Fruit fly (Drosophila melanogaster) whole organism, embryonic: ENCODE measurements around the gene CG10333.

Source experiments
- Blimp-1 ChIP-seq: fragments of 200-800 bp; sonication (Bioruptor generic); optimal IDR thresholded peaks from 3 replicates; lab custom pipeline; 2018; ENCODE audit warnings: missing biosample characterization, missing genetic modification characterization, mild to moderate bottlenecking, moderate library complexity, missing genetic modification reagents
- Bteb2 ChIP-seq: fragments of 200-800 bp; sonication (Bioruptor generic); optimal IDR thresholded peaks from 2 replicates; lab custom pipeline; 2016; ENCODE audit warnings: missing biosample characterization, missing genetic modification characterization
- CG10462 ChIP-seq: fragments of 200-800 bp; sonication (Bioruptor generic); optimal IDR thresholded peaks from 2 replicates; lab custom pipeline; 2016; ENCODE audit warnings: missing biosample characterization, missing genetic modification characterization
- CG10654 ChIP-seq: fragments of 200-800 bp; sonication (Bioruptor generic); optimal IDR thresholded peaks from 2 replicates; lab custom pipeline; 2016; ENCODE audit warnings: missing biosample characterization, missing genetic modification characterization
- CG10959 ChIP-seq: fragments of 200-800 bp; sonication (Bioruptor generic); IDR thresholded peaks from 2 replicates; pipeline ENCODE4 v1.3.6; 2022; ENCODE audit warnings: missing biosample characterization, missing genetic modification characterization
- CG1233 ChIP-seq: fragments of 200-800 bp; sonication (Bioruptor generic); optimal IDR thresholded peaks from 4 replicates; lab custom pipeline; 2018; ENCODE audit warnings: missing biosample characterization, mild to moderate bottlenecking, missing genetic modification characterization
- CG14441 ChIP-seq: fragments of 200-800 bp; sonication (Bioruptor generic); IDR thresholded peaks from 2 replicates; pipeline ENCODE4 v1.3.6; 2022; ENCODE audit warnings: missing biosample characterization, missing genetic modification characterization
- CG15269 ChIP-seq: fragments of 200-800 bp; sonication (Bioruptor generic); optimal IDR thresholded peaks from 2 replicates; lab custom pipeline; 2018; ENCODE audit warnings: missing biosample characterization, mild to moderate bottlenecking, missing genetic modification characterization, moderate library complexity
- CG17385 ChIP-seq: fragments of 200-800 bp; sonication (Bioruptor generic); optimal IDR thresholded peaks from 3 replicates; lab custom pipeline; 2018; ENCODE audit warnings: missing biosample characterization, mild to moderate bottlenecking, missing genetic modification characterization
- CG18764 ChIP-seq: fragments of 200-800 bp; sonication (Bioruptor generic); optimal IDR thresholded peaks from 3 replicates; lab custom pipeline; 2016; ENCODE audit warnings: missing biosample characterization, missing genetic modification characterization
- CG2202 ChIP-seq: fragments of 200-800 bp; sonication (Bioruptor generic); optimal IDR thresholded peaks from 2 replicates; lab custom pipeline; 2018; ENCODE audit warnings: missing biosample characterization, mild to moderate bottlenecking, missing genetic modification characterization
- CG42726 ChIP-seq: fragments of 200-800 bp; sonication (Bioruptor generic); IDR thresholded peaks from 2 replicates; pipeline ENCODE4 v1.3.6; 2022; ENCODE audit warnings: missing biosample characterization, missing genetic modification characterization; ENCODE audit not compliant: partially characterized antibody
- CG4360 ChIP-seq: fragments of 200-800 bp; sonication (Bioruptor generic); IDR thresholded peaks from 2 replicates; pipeline ENCODE4 v1.3.6; 2022; ENCODE audit warnings: missing biosample characterization, missing genetic modification characterization
- CG4404 ChIP-seq: fragments of 200-800 bp; sonication (Bioruptor generic); IDR thresholded peaks from 2 replicates; pipeline ENCODE4 v1.3.6; 2022; ENCODE audit warnings: missing biosample characterization, missing genetic modification characterization
- CG4424 ChIP-seq: fragments of 200-800 bp; sonication (Bioruptor generic); optimal IDR thresholded peaks from 3 replicates; lab custom pipeline; 2016; ENCODE audit warnings: missing biosample characterization, missing genetic modification characterization
- CG6175 ChIP-seq: fragments of 200-800 bp; sonication (Bioruptor generic); IDR thresholded peaks from 3 replicates; pipeline ENCODE4 v1.3.6; 2022; ENCODE audit warnings: missing biosample characterization, missing genetic modification characterization
- CG6813 ChIP-seq: fragments of 200-800 bp; sonication (Bioruptor generic); optimal IDR thresholded peaks from 2 replicates; lab custom pipeline; 2017; ENCODE audit warnings: missing biosample characterization, missing genetic modification characterization, mild to moderate bottlenecking, moderate library complexity, missing genetic modification reagents
- CG7372 ChIP-seq: fragments of 200-800 bp; sonication (Bioruptor generic); IDR thresholded peaks from 2 replicates; pipeline ENCODE4 v1.3.6; 2022; ENCODE audit warnings: missing biosample characterization, missing genetic modification characterization
- CG8281 ChIP-seq: fragments of 200-800 bp; sonication (Bioruptor generic); optimal IDR thresholded peaks from 2 replicates; lab custom pipeline; 2018; ENCODE audit warnings: missing biosample characterization, mild to moderate bottlenecking, missing genetic modification characterization, moderate library complexity
- CG9215 ChIP-seq: fragments of 200-800 bp; sonication (Bioruptor generic); IDR thresholded peaks from 2 replicates; pipeline ENCODE4 v1.3.6; 2022; ENCODE audit warnings: missing biosample characterization, missing genetic modification characterization
- CG9727 ChIP-seq: fragments of 200-800 bp; sonication (Bioruptor generic); optimal IDR thresholded peaks from 3 replicates; lab custom pipeline; 2017; ENCODE audit warnings: missing biosample characterization, mild to moderate bottlenecking, missing genetic modification characterization
- Dp ChIP-seq: fragments of 200-800 bp; sonication (Bioruptor generic); optimal IDR thresholded peaks from 2 replicates; lab custom pipeline; 2018; ENCODE audit warnings: missing biosample characterization, mild to moderate bottlenecking, missing genetic modification characterization, moderate library complexity
- Ets65A ChIP-seq: fragments of 200-800 bp; sonication (Bioruptor generic); peaks from one replicate; lab custom pipeline; 2016; ENCODE audit warnings: missing biosample characterization, missing genetic modification characterization
- Gug ChIP-seq: fragments of 200-800 bp; sonication (Bioruptor generic); IDR thresholded peaks from 4 replicates; pipeline ENCODE4 v1.3.6; 2022; ENCODE audit warnings: missing biosample characterization, missing genetic modification characterization
- HmgD ChIP-seq: fragments of 200-800 bp; sonication (Bioruptor generic); optimal IDR thresholded peaks from 3 replicates; lab custom pipeline; 2016; ENCODE audit warnings: missing biosample characterization, missing genetic modification characterization
- Lim3 ChIP-seq: fragments of 200-800 bp; sonication (Bioruptor generic); IDR thresholded peaks from 2 replicates; pipeline ENCODE4 v1.3.6; 2022; ENCODE audit warnings: missing biosample characterization, missing genetic modification characterization
- MBD-R2 ChIP-seq: fragments of 200-800 bp; sonication (Bioruptor generic); IDR thresholded peaks from 2 replicates; pipeline ENCODE4 v1.3.6; 2022; ENCODE audit warnings: missing biosample characterization, missing genetic modification characterization
- Meics ChIP-seq: fragments of 200-800 bp; sonication (Bioruptor generic); optimal IDR thresholded peaks from 2 replicates; lab custom pipeline; 2017; ENCODE audit warnings: missing biosample characterization, mild to moderate bottlenecking, missing genetic modification characterization
- NC2α ChIP-seq: fragments of 200-800 bp; sonication (Bioruptor generic); optimal IDR thresholded peaks from 2 replicates; lab custom pipeline; 2016; ENCODE audit warnings: missing biosample characterization, missing genetic modification characterization
- Sry-δ ChIP-seq: fragments of 200-800 bp; sonication (Bioruptor generic); optimal IDR thresholded peaks from 2 replicates; lab custom pipeline; 2016; ENCODE audit warnings: missing biosample characterization, missing genetic modification characterization
- ato ChIP-seq: fragments of 200-800 bp; sonication (Bioruptor generic); IDR thresholded peaks from 2 replicates; pipeline ENCODE4 v1.3.6; 2022; ENCODE audit warnings: missing biosample characterization, missing genetic modification characterization; ENCODE audit not compliant: partially characterized antibody
- cwo ChIP-seq: fragments of 200-800 bp; sonication (Bioruptor generic); optimal IDR thresholded peaks from 3 replicates; lab custom pipeline; 2017; ENCODE audit warnings: missing biosample characterization, missing genetic modification characterization, mild to moderate bottlenecking, moderate library complexity, missing genetic modification reagents
- dati ChIP-seq: fragments of 200-800 bp; sonication (Bioruptor generic); IDR thresholded peaks from 2 replicates; pipeline ENCODE4 v1.3.6; 2022; ENCODE audit warnings: missing biosample characterization, missing genetic modification characterization
- dimm ChIP-seq: fragments of 200-800 bp; sonication (Bioruptor generic); IDR thresholded peaks from 2 replicates; pipeline ENCODE4 v1.3.6; 2022; ENCODE audit warnings: missing biosample characterization, missing genetic modification characterization
- disco-r ChIP-seq: fragments of 200-800 bp; sonication (Bioruptor generic); optimal IDR thresholded peaks from 2 replicates; lab custom pipeline; 2016; ENCODE audit warnings: missing biosample characterization, missing genetic modification characterization
- emc ChIP-seq: fragments of 200-800 bp; sonication (Bioruptor generic); optimal IDR thresholded peaks from 2 replicates; lab custom pipeline; 2016; ENCODE audit warnings: missing biosample characterization, missing genetic modification characterization
- gcm ChIP-seq: fragments of 200-800 bp; sonication (Bioruptor generic); optimal IDR thresholded peaks from 2 replicates; lab custom pipeline; 2019; ENCODE audit warnings: missing biosample characterization, mild to moderate bottlenecking, missing genetic modification characterization, moderate library complexity
- kay ChIP-seq: fragments of 200-800 bp; sonication (Bioruptor generic); optimal IDR thresholded peaks from 2 replicates; lab custom pipeline; 2016; ENCODE audit warnings: missing biosample characterization, missing genetic modification characterization
- lmd ChIP-seq: fragments of 200-800 bp; sonication (Bioruptor generic); IDR thresholded peaks from 2 replicates; pipeline ENCODE4 v1.3.6; 2022; ENCODE audit warnings: missing biosample characterization, missing genetic modification characterization
- mam ChIP-seq: fragments of 200-800 bp; sonication (Bioruptor generic); optimal IDR thresholded peaks from 3 replicates; lab custom pipeline; 2016; ENCODE audit warnings: missing biosample characterization, missing genetic modification characterization
- nom ChIP-seq: fragments of 200-800 bp; sonication (Bioruptor generic); optimal IDR thresholded peaks from 2 replicates; lab custom pipeline; 2017; ENCODE audit warnings: missing biosample characterization, missing genetic modification characterization, mild to moderate bottlenecking, moderate library complexity, missing genetic modification reagents
- shn ChIP-seq: fragments of 200-800 bp; sonication (Bioruptor generic); optimal IDR thresholded peaks from 3 replicates; lab custom pipeline; 2016; ENCODE audit warnings: missing biosample characterization, missing genetic modification characterization
- sima ChIP-seq: fragments of 200-800 bp; sonication (Bioruptor generic); optimal IDR thresholded peaks from 2 replicates; lab custom pipeline; 2016; ENCODE audit warnings: missing biosample characterization, missing genetic modification characterization
- slou ChIP-seq: fragments of 200-800 bp; sonication (Bioruptor generic); optimal IDR thresholded peaks from 3 replicates; lab custom pipeline; 2016; ENCODE audit warnings: missing biosample characterization, missing genetic modification characterization
- tna ChIP-seq: fragments of 200-800 bp; sonication (Bioruptor generic); IDR thresholded peaks from 2 replicates; pipeline ENCODE4 v1.3.6; 2022; ENCODE audit warnings: missing biosample characterization, missing genetic modification characterization; ENCODE audit not compliant: partially characterized antibody
- unc-4 ChIP-seq: fragments of 200-800 bp; sonication (Bioruptor generic); IDR thresholded peaks from 2 replicates; pipeline ENCODE4 v1.3.6; 2022; ENCODE audit warnings: missing biosample characterization, missing genetic modification characterization; ENCODE audit not compliant: partially characterized antibody
- usp ChIP-seq: fragments of >200 bp; optimal IDR thresholded peaks from 2 replicates; lab custom pipeline; 2017; ENCODE audit warnings: missing biosample characterization, missing genetic modification characterization
- vvl ChIP-seq: fragments of 200-800 bp; sonication (Bioruptor generic); IDR thresholded peaks from 2 replicates; pipeline ENCODE4 v1.3.6; 2022; ENCODE audit warnings: missing biosample characterization, missing genetic modification characterization

Gene CG10333

dm6 chr2L:18584617-18585016, 22.0 kb upstream of the CG10333 start (continued):
- TF ChIP-seq gcm (GFP tag; lab: Kevin White, UChicago) (no peak), Gug (GFP tag; lab: Robert Waterston, UW) (peak; percentile 20; the same call in 1 of the 4 replicates)

DNA sequence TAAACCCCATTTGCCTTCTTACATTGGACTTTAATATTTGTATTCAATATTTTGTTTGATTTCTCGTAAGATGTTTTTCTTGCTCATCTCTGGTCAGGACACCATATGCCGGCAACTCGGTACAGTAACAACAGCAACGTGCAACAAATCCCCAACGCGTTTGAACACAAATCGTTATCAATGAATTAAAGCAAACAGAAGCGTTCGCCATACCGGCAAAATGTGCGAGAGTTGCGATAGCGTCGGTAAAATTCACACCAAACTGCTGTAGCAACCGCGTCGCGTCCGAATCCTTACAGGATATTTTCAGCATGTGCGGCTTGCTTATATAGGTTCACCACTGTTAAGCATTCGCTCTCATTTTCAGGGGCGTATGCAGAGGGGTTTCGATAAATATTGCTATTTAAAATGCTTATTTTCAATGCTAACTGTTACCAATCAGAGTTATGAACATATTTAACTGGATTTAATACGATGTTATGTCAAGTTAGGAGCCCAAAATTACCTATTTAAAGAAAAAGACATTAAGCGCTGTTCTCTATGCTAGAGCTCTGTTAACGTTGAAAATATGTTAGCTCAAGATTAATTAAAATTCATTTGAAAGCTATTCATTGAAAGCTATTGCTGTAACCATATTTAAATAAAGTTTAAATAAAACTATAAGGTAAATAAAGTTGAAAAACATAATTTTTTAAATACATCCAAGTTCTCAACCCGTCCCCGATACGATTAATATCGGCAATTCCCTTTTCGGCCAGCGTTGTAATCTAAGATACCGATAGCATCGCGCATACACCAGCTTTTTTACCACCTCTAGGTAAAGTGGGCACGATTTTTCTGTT, 16.3 kb upstream of the CG10333 start, which contains the start of the genes Pde11 and CG15160:
Gene Pde11 (minus strand): TSS at position 243 of the 842 bp plus-strand sequence.
Gene CG15160 (plus strand): TSS at position 792 of the 842 bp plus-strand sequence.
- TF ChIP-seq slou (GFP tag; lab: Kevin White, UChicago) = no peak
- no peak for TF ChIP-seq CG10462 (GFP tag; lab: Kevin White, UChicago)
- TF ChIP-seq MBD-R2 (GFP tag; lab: Robert Waterston, UW) = peak; percentile 86
- peak; percentile 98 for TF ChIP-seq Sry-δ (GFP tag; lab: Kevin White, UChicago)
- TF ChIP-seq NC2α = no peak
- TF ChIP-seq tna (GFP tag; lab: Robert Waterston, UW) = peak; percentile 98
- no peak for TF ChIP-seq CG10654 (GFP tag; lab: Kevin White, UChicago)
- no peak for TF ChIP-seq Bteb2 (GFP tag; lab: Kevin White, UChicago)
- TF ChIP-seq Meics (GFP tag; lab: Kevin White, UChicago) = peak; percentile 29
- no peak for TF ChIP-seq disco-r
- TF ChIP-seq Lim3 = no peak
- TF ChIP-seq dimm (GFP tag; lab: Robert Waterston, UW) = no peak
- TF ChIP-seq CG4360 (GFP tag; lab: Robert Waterston, UW) = no peak
- no peak for TF ChIP-seq usp (GFP tag; lab: Kevin White, UChicago)
- peak; percentile 50 for TF ChIP-seq CG4424
- no peak for TF ChIP-seq CG8281
- TF ChIP-seq CG6813 = no peak
- TF ChIP-seq Blimp-1 = no peak
- TF ChIP-seq sima (GFP tag; lab: Kevin White, UChicago) = no peak
- no peak for TF ChIP-seq HmgD (GFP tag; lab: Kevin White, UChicago)
- no peak for TF ChIP-seq nom (GFP tag; lab: Kevin White, UChicago)
- peak; percentile 39 for TF ChIP-seq CG18764 (GFP tag; lab: Kevin White, UChicago)
- TF ChIP-seq mam (GFP tag; lab: Kevin White, UChicago) = peak; percentile 50
- peak; percentile 97 for TF ChIP-seq unc-4
- no peak for TF ChIP-seq CG7372 (GFP tag; lab: Robert Waterston, UW)
- TF ChIP-seq CG42726 = peak; percentile 99
- TF ChIP-seq kay (GFP tag; lab: Kevin White, UChicago) = no peak
- TF ChIP-seq CG15269 (tag; lab: Kevin White, UChicago) = no peak
- no peak for TF ChIP-seq CG6175 (GFP tag; lab: Robert Waterston, UW)
- peak; percentile 44 for TF ChIP-seq CG9727
- no peak for TF ChIP-seq dati
- no peak for TF ChIP-seq CG10959
- no peak for TF ChIP-seq CG17385 (GFP tag; lab: Kevin White, UChicago)
- TF ChIP-seq cwo (GFP tag; lab: Kevin White, UChicago) = no peak
- peak; percentile 7 for TF ChIP-seq CG1233
- no peak for TF ChIP-seq emc (GFP tag; lab: Kevin White, UChicago)
- TF ChIP-seq CG14441 (GFP tag; lab: Robert Waterston, UW) = no peak; the same call in 1 of the 2 replicates
- peak; percentile 79 for TF ChIP-seq Ets65A
- TF ChIP-seq lmd (GFP tag; lab: Robert Waterston, UW) = peak; percentile 22; the same call in 1 of the 2 replicates
- no peak for TF ChIP-seq CG4404 (GFP tag; lab: Robert Waterston, UW)
- no peak for TF ChIP-seq vvl (GFP tag; lab: Robert Waterston, UW)
- TF ChIP-seq CG2202 = no peak
- TF ChIP-seq Dp (GFP tag; lab: Kevin White, UChicago) = peak; percentile 61
- TF ChIP-seq ato (GFP tag; lab: Robert Waterston, UW) = peak; percentile 98
- TF ChIP-seq shn = no peak
- peak; percentile 47; the same call in 1 of the 2 replicates for TF ChIP-seq CG9215 (GFP tag; lab: Robert Waterston, UW)
